Fruit fly (Drosophila melanogaster) whole organism, pupa: ENCODE measurements around the gene Gr64e.

Experiments used
- CG15710 ChIP-seq: fragments of 200-800 bp; sonication (Bioruptor generic); optimal IDR thresholded peaks from 2 replicates; lab custom pipeline; 2018; ENCODE audit warnings: missing biosample characterization, mild to moderate bottlenecking, missing genetic modification characterization, moderate library complexity
- CG17806 ChIP-seq: fragments of 200-800 bp; sonication (Bioruptor generic); optimal IDR thresholded peaks from 2 replicates; lab custom pipeline; 2018; ENCODE audit warnings: missing biosample characterization, mild to moderate bottlenecking, missing genetic modification characterization, moderate library complexity
- CG32121 ChIP-seq: fragments of 200-800 bp; sonication (Bioruptor generic); IDR thresholded peaks from 2 replicates; pipeline ENCODE4 v1.3.6; 2022; ENCODE audit warnings: missing biosample characterization, missing genetic modification characterization
- CG34367 ChIP-seq: fragments of 200-800 bp; sonication (Bioruptor generic); optimal IDR thresholded peaks from 2 replicates; lab custom pipeline; 2018; ENCODE audit warnings: missing biosample characterization, mild to moderate bottlenecking, missing genetic modification characterization
- CG4496 ChIP-seq: fragments of 200-800 bp; sonication (Bioruptor generic); IDR thresholded peaks from 3 replicates; pipeline ENCODE4 v1.3.6; 2022; ENCODE audit warnings: missing biosample characterization, missing genetic modification characterization
- CG8301 ChIP-seq: fragments of 200-800 bp; sonication (Bioruptor generic); optimal IDR thresholded peaks from 2 replicates; lab custom pipeline; 2018; ENCODE audit warnings: missing biosample characterization, mild to moderate bottlenecking, missing genetic modification characterization
- CG9948 ChIP-seq: fragments of 200-800 bp; sonication (Bioruptor generic); optimal IDR thresholded peaks from 2 replicates; lab custom pipeline; 2018; ENCODE audit warnings: missing biosample characterization, mild to moderate bottlenecking, missing genetic modification characterization, moderate library complexity
- EcR ChIP-seq: fragments of 200-800 bp; sonication (Bioruptor generic); optimal IDR thresholded peaks from 3 replicates; lab custom pipeline; 2019; ENCODE audit warnings: missing biosample characterization, missing genetic modification characterization, mild to moderate bottlenecking, moderate library complexity, missing genetic modification reagents
- Ets98B ChIP-seq: fragments of 200-800 bp; sonication (Bioruptor generic); IDR thresholded peaks from 2 replicates; pipeline ENCODE4 v1.3.6; 2022; ENCODE audit warnings: missing biosample characterization, missing genetic modification characterization
- Pif1A ChIP-seq: fragments of 200-800 bp; sonication (Bioruptor generic); optimal IDR thresholded peaks from 3 replicates; lab custom pipeline; 2016; ENCODE audit warnings: missing biosample characterization, missing genetic modification characterization
- Pif1B ChIP-seq: fragments of 200-800 bp; sonication (Bioruptor generic); optimal IDR thresholded peaks from 3 replicates; lab custom pipeline; 2016; ENCODE audit warnings: missing biosample characterization, missing genetic modification characterization
- Snoo ChIP-seq: fragments of 200-800 bp; sonication (Bioruptor generic); optimal IDR thresholded peaks from 3 replicates; lab custom pipeline; 2017; ENCODE audit warnings: missing biosample characterization, mild to moderate bottlenecking, missing genetic modification characterization, inconsistent platforms
- fd96Ca ChIP-seq: fragments of 200-800 bp; sonication (Bioruptor generic); IDR thresholded peaks from 3 replicates; pipeline ENCODE4 v1.3.6; 2022; ENCODE audit warnings: missing biosample characterization, missing genetic modification characterization
- rn ChIP-seq: fragments of 200-800 bp; sonication (Bioruptor generic); IDR thresholded peaks from 2 replicates; pipeline ENCODE4 v1.3.6; 2022; ENCODE audit warnings: missing biosample characterization, missing genetic modification characterization

dm6 chr3L:4026506-4026868 lies 5.5 kb upstream of the Gr64e start, which contains the start of gene Gr64a:
- no peak for TF ChIP-seq Pif1A (GFP tag; lab: Kevin White, UChicago)
- TF ChIP-seq CG34367 (tag; lab: Kevin White, UChicago): no peak
- no peak for TF ChIP-seq CG15710
- no peak for TF ChIP-seq Snoo (tag; lab: Kevin White, UChicago)
- no peak for TF ChIP-seq Ets98B (GFP tag; lab: Robert Waterston, UW)
- TF ChIP-seq rn (GFP tag; lab: Robert Waterston, UW): no peak
- no peak for TF ChIP-seq CG8301
- TF ChIP-seq CG32121: no peak
- no peak for TF ChIP-seq Pif1B (GFP tag; lab: Kevin White, UChicago)
- TF ChIP-seq fd96Ca (GFP tag; lab: Robert Waterston, UW): no peak
- no peak for TF ChIP-seq EcR (GFP tag; lab: Kevin White, UChicago)
- no peak for TF ChIP-seq CG4496 (GFP tag; lab: Robert Waterston, UW)
- no peak for TF ChIP-seq CG17806 (tag; lab: Kevin White, UChicago)
- no peak for TF ChIP-seq CG9948
